Fruit fly (Drosophila melanogaster) whole organism, pupa: ENCODE measurements around the gene Prosbeta2R2.

Source experiments
- CG10348 ChIP-seq: fragments of 200-800 bp; sonication (Bioruptor generic); IDR thresholded peaks from 2 replicates; pipeline ENCODE4 v1.3.6; 2022; ENCODE audit warnings: missing biosample characterization, missing genetic modification characterization
- CG12605 ChIP-seq: fragments of 200-800 bp; sonication (Bioruptor generic); IDR thresholded peaks from 2 replicates; pipeline ENCODE4 v1.3.6; 2022; ENCODE audit warnings: missing biosample characterization, missing genetic modification characterization
- CG13204 ChIP-seq: fragments of 200-800 bp; sonication (Bioruptor generic); optimal IDR thresholded peaks from 2 replicates; lab custom pipeline; 2018; ENCODE audit warnings: missing biosample characterization, mild to moderate bottlenecking, missing genetic modification characterization, moderate library complexity
- CG14655 ChIP-seq: fragments of 200-800 bp; sonication (Bioruptor generic); optimal IDR thresholded peaks from 3 replicates; lab custom pipeline; 2017; ENCODE audit warnings: mild to moderate bottlenecking, missing biosample characterization, missing genetic modification reagents, missing genetic modification characterization
- CG15710 ChIP-seq: fragments of 200-800 bp; sonication (Bioruptor generic); optimal IDR thresholded peaks from 2 replicates; lab custom pipeline; 2018; ENCODE audit warnings: missing biosample characterization, mild to moderate bottlenecking, missing genetic modification characterization, moderate library complexity
- CG17806 ChIP-seq: fragments of 200-800 bp; sonication (Bioruptor generic); optimal IDR thresholded peaks from 2 replicates; lab custom pipeline; 2018; ENCODE audit warnings: missing biosample characterization, mild to moderate bottlenecking, missing genetic modification characterization, moderate library complexity
- CG32121 ChIP-seq: fragments of 200-800 bp; sonication (Bioruptor generic); IDR thresholded peaks from 2 replicates; pipeline ENCODE4 v1.3.6; 2022; ENCODE audit warnings: missing biosample characterization, missing genetic modification characterization
- CG34367 ChIP-seq: fragments of 200-800 bp; sonication (Bioruptor generic); optimal IDR thresholded peaks from 2 replicates; lab custom pipeline; 2018; ENCODE audit warnings: missing biosample characterization, mild to moderate bottlenecking, missing genetic modification characterization
- CG4496 ChIP-seq: fragments of 200-800 bp; sonication (Bioruptor generic); IDR thresholded peaks from 3 replicates; pipeline ENCODE4 v1.3.6; 2022; ENCODE audit warnings: missing biosample characterization, missing genetic modification characterization
- CG8159 ChIP-seq: fragments of 200-800 bp; sonication (Bioruptor generic); optimal IDR thresholded peaks from 3 replicates; lab custom pipeline; 2018; ENCODE audit warnings: missing biosample characterization, mild to moderate bottlenecking, missing genetic modification characterization, moderate library complexity
- CG8301 ChIP-seq: fragments of 200-800 bp; sonication (Bioruptor generic); optimal IDR thresholded peaks from 2 replicates; lab custom pipeline; 2018; ENCODE audit warnings: missing biosample characterization, mild to moderate bottlenecking, missing genetic modification characterization
- CG9948 ChIP-seq: fragments of 200-800 bp; sonication (Bioruptor generic); optimal IDR thresholded peaks from 2 replicates; lab custom pipeline; 2018; ENCODE audit warnings: missing biosample characterization, mild to moderate bottlenecking, missing genetic modification characterization, moderate library complexity
- D1 ChIP-seq: fragments of 200-800 bp; sonication (Bioruptor generic); optimal IDR thresholded peaks from 2 replicates; lab custom pipeline; 2018; ENCODE audit warnings: missing biosample characterization, mild to moderate bottlenecking, missing genetic modification characterization, moderate library complexity
- EcR ChIP-seq: fragments of 200-800 bp; sonication (Bioruptor generic); optimal IDR thresholded peaks from 3 replicates; lab custom pipeline; 2019; ENCODE audit warnings: missing biosample characterization, missing genetic modification characterization, mild to moderate bottlenecking, moderate library complexity, missing genetic modification reagents
- Ets98B ChIP-seq: fragments of 200-800 bp; sonication (Bioruptor generic); IDR thresholded peaks from 2 replicates; pipeline ENCODE4 v1.3.6; 2022; ENCODE audit warnings: missing biosample characterization, missing genetic modification characterization
- Pif1A ChIP-seq: fragments of 200-800 bp; sonication (Bioruptor generic); optimal IDR thresholded peaks from 3 replicates; lab custom pipeline; 2016; ENCODE audit warnings: missing biosample characterization, missing genetic modification characterization
- Pif1B ChIP-seq: fragments of 200-800 bp; sonication (Bioruptor generic); optimal IDR thresholded peaks from 3 replicates; lab custom pipeline; 2016; ENCODE audit warnings: missing biosample characterization, missing genetic modification characterization
- Snoo ChIP-seq: fragments of 200-800 bp; sonication (Bioruptor generic); optimal IDR thresholded peaks from 3 replicates; lab custom pipeline; 2017; ENCODE audit warnings: missing biosample characterization, mild to moderate bottlenecking, missing genetic modification characterization, inconsistent platforms
- fd96Ca ChIP-seq: fragments of 200-800 bp; sonication (Bioruptor generic); IDR thresholded peaks from 3 replicates; pipeline ENCODE4 v1.3.6; 2022; ENCODE audit warnings: missing biosample characterization, missing genetic modification characterization
- gl ChIP-seq: fragments of 200-800 bp; sonication (Bioruptor generic); optimal IDR thresholded peaks from 2 replicates; lab custom pipeline; 2018; ENCODE audit warnings: missing biosample characterization, mild to moderate bottlenecking, missing genetic modification characterization
- rn ChIP-seq: fragments of 200-800 bp; sonication (Bioruptor generic); IDR thresholded peaks from 2 replicates; pipeline ENCODE4 v1.3.6; 2022; ENCODE audit warnings: missing biosample characterization, missing genetic modification characterization

The Prosbeta2R2 gene

dm6 chr3R:5262592-5262991, 43.3 kb upstream of the Prosbeta2R2 start, which contains the start of gene Tim17a2:
Tim17a2 (minus strand) TSS chr3R:5262692.
- no peak for TF ChIP-seq CG15710 (tag; lab: Kevin White, UChicago)
- TF ChIP-seq EcR (GFP tag; lab: Kevin White, UChicago): no peak
- no peak for TF ChIP-seq Ets98B (GFP tag; lab: Robert Waterston, UW)
- TF ChIP-seq CG12605 (GFP tag; lab: Robert Waterston, UW): no peak

DNA sequence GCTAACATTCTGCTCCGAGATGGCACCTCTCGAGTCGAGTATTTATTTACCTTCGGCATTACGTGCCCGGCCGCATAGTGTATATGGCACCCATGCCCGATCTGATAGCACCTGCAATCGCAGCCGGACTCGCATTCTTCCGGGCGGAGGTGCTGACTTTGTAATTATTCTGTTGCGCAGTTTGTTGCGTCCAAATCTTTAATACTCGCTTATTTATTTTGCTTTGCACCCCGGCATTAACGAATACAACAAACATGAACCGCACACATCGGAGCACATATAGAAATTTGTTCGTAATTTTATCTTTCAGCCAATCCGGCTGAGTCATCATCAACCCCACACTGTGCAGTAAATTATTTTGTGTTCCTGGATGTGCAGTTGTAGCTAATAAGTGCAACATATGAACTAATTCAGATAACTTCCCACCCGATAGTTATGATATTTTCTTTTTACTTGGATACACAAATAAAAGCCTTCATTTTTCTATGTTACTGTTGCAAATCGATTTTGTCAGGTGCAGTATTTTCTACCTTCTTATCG, 42.7 kb upstream of the Prosbeta2R2 start:
- no peak for TF ChIP-seq Snoo (tag; lab: Kevin White, UChicago)

DNA sequence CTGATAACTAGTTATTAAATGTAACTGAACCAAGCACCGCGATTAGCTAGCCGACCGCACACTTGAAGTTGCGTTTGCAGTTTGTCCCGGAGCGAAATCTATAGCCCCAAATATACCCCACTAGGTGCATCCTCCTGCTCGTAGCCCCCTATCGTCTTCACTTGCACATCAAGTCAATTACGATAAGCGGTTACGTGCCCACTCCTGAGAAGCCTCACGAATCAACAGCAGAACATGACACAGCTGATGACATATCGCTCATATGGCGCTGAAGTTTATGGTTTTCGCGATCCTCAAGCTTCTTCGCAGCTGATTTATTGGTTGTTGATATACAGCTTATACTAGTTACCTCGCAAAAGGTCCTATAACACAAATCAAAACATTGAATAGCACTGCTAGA, 41.9 kb upstream of the Prosbeta2R2 start:
- TF ChIP-seq CG10348 (GFP tag; lab: Robert Waterston, UW) (no peak), Ets98B (GFP tag; lab: Robert Waterston, UW) (no peak), CG12605 (GFP tag; lab: Robert Waterston, UW) (no peak), Snoo (tag; lab: Kevin White, UChicago) (no peak), CG34367 (tag; lab: Kevin White, UChicago) (no peak), CG32121 (GFP tag; lab: Robert Waterston, UW) (no peak), CG8301 (tag; lab: Kevin White, UChicago) (no peak), fd96Ca (no peak), CG9948 (tag; lab: Kevin White, UChicago) (no peak), Pif1B (GFP tag; lab: Kevin White, UChicago) (no peak), gl (no peak), CG8159 (no peak), CG13204 (GFP tag; lab: Kevin White, UChicago) (no peak), CG4496 (GFP tag; lab: Robert Waterston, UW) (no peak), Pif1A (GFP tag; lab: Kevin White, UChicago) (no peak), rn (GFP tag; lab: Robert Waterston, UW) (no peak), CG15710 (tag; lab: Kevin White, UChicago) (no peak)

DNA sequence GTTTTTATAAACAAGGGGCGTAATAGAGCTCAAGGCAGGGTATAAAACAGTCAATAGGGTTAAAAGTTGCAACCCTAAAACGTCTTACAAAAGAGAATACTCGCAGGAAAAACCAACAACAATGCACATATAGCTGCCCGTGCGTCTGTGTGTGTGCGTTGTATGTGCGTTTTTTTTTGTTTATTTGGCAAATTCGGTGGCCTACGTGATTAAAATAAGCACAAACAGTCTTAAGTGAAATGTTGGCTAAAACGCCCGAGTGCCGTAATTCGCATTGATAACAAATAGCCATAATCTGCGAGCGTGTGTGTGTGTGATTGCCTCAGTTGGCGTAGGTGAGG, 37.8 kb upstream of the Prosbeta2R2 start:
- no peak for TF ChIP-seq CG14655 (GFP tag; lab: Kevin White, UChicago)
- TF ChIP-seq CG4496 (GFP tag; lab: Robert Waterston, UW): peak; percentile 14; the same call in 1 of the 3 replicates

- TF ChIP-seq fd96Ca (peak; percentile 78), CG8159 (peak; percentile 63), rn (GFP tag; lab: Robert Waterston, UW) (no peak), CG13204 (GFP tag; lab: Kevin White, UChicago) (no peak), CG10348 (GFP tag; lab: Robert Waterston, UW) (no peak), CG8301 (tag; lab: Kevin White, UChicago) (peak; percentile 50), CG9948 (tag; lab: Kevin White, UChicago) (peak; percentile 46), CG34367 (tag; lab: Kevin White, UChicago) (peak; percentile 52), CG4496 (GFP tag; lab: Robert Waterston, UW) (peak; percentile 73), CG12605 (GFP tag; lab: Robert Waterston, UW) (0 out of 2 replicates have a peak, but pooled peaks have one; percentile 9), CG32121 (GFP tag; lab: Robert Waterston, UW) (0 out of 2 replicates have a peak, but pooled peaks have one; percentile 25), D1 (tag; lab: Kevin White, UChicago) (no peak), Snoo (tag; lab: Kevin White, UChicago) (peak; percentile 52), EcR (GFP tag; lab: Kevin White, UChicago) (no peak), Ets98B (GFP tag; lab: Robert Waterston, UW) (no peak), Pif1A (GFP tag; lab: Kevin White, UChicago) (peak; percentile 31), CG15710 (tag; lab: Kevin White, UChicago) (peak; percentile 69), gl (no peak), CG17806 (tag; lab: Kevin White, UChicago) (peak; percentile 58), Pif1B (GFP tag; lab: Kevin White, UChicago) (peak; percentile 54), CG14655 (GFP tag; lab: Kevin White, UChicago) (no peak)
These were observed 37.3 kb upstream of the Prosbeta2R2 start, which contains the start of the genes Enoph and Hph for dm6 chr3R:5256462-5257146. Enoph (minus strand) TSS chr3R:5256681. Hph (plus strand) TSS chr3R:5257037.

- TF ChIP-seq fd96Ca: no peak
- TF ChIP-seq CG12605 (GFP tag; lab: Robert Waterston, UW): no peak
- no peak for TF ChIP-seq Ets98B (GFP tag; lab: Robert Waterston, UW)
- TF ChIP-seq CG4496 (GFP tag; lab: Robert Waterston, UW): no peak
- TF ChIP-seq CG34367 (tag; lab: Kevin White, UChicago): no peak
- TF ChIP-seq CG32121 (GFP tag; lab: Robert Waterston, UW): no peak
- TF ChIP-seq CG17806 (tag; lab: Kevin White, UChicago): no peak
- TF ChIP-seq CG8301 (tag; lab: Kevin White, UChicago): no peak
- TF ChIP-seq CG10348 (GFP tag; lab: Robert Waterston, UW): no peak
- no peak for TF ChIP-seq EcR (GFP tag; lab: Kevin White, UChicago)
- TF ChIP-seq CG9948 (tag; lab: Kevin White, UChicago): no peak
These were observed 33.5 kb upstream of the Prosbeta2R2 start, which contains the start of gene CG1113 for dm6 chr3R:5252853-5253252. CG1113 (plus strand) TSS chr3R:5253153.
